Fruit fly (Drosophila melanogaster): Measurements from ENCODE around the gene Idh3b.

dm6 chr3R:21971141-21971540 is 48.0 kb downstream of the Idh3b start:
- no peak for TF ChIP-seq CG6854 (GFP tag; optimal IDR thresholded peaks at IDR 0.05)
- no peak for TF ChIP-seq Hr39 (GFP tag; optimal IDR thresholded peaks at IDR 0.05)
